Worm (Caenorhabditis elegans) whole organism, late embryonic: ENCODE data around the gene R08D7.4.

Experiments used
- F13H6.1 ChIP-seq: sonication (generic microtip); optimal IDR thresholded peaks from 2 replicates; lab custom pipeline; 2016; ENCODE audit warnings: missing genetic modification characterization, missing compliant biosample characterization
- dmd-4 ChIP-seq: sonication (generic microtip); optimal IDR thresholded peaks from 2 replicates; lab custom pipeline; 2016; ENCODE audit warnings: borderline replicate concordance, missing genetic modification characterization, missing compliant biosample characterization
- elt-2 ChIP-seq: sonication (generic microtip); optimal IDR thresholded peaks from 2 replicates; lab custom pipeline; 2016; ENCODE audit warnings: missing genetic modification reagents, missing genetic modification characterization, missing compliant biosample characterization
- fkh-10 ChIP-seq: fragments of 150-350 bp; optimal IDR thresholded peaks from 2 replicates; lab custom pipeline; 2014; ENCODE audit warnings: missing biosample characterization, missing genetic modification reagents, missing genetic modification characterization
- pha-4 ChIP-seq: fragments of 150-350 bp; optimal IDR thresholded peaks from 2 replicates; lab custom pipeline; 2018; ENCODE audit warnings: missing biosample characterization, missing genetic modification reagents, missing genetic modification characterization
- tbx-2 ChIP-seq: sonication (generic microtip); optimal IDR thresholded peaks from 2 replicates; lab custom pipeline; 2016; ENCODE audit warnings: missing genetic modification characterization, missing compliant biosample characterization
- ttx-3 ChIP-seq: sonication (generic microtip); optimal IDR thresholded peaks from 2 replicates; lab custom pipeline; 2016; ENCODE audit warnings: missing genetic modification reagents, missing genetic modification characterization, missing compliant biosample characterization

ce11 chrIII:8925539-8925938 is 46.2 kb upstream of the R08D7.4 start:
- no peak for TF ChIP-seq elt-2 (tag; lab: Kevin White, UChicago)
- TF ChIP-seq ttx-3 (tag; lab: Kevin White, UChicago): no peak
- TF ChIP-seq tbx-2: no peak
- TF ChIP-seq F13H6.1 (tag; lab: Kevin White, UChicago): no peak
- no peak for TF ChIP-seq fkh-10
- TF ChIP-seq dmd-4 (tag; lab: Kevin White, UChicago): no peak
- TF ChIP-seq pha-4 (tag; lab: Kevin White, UChicago): no peak
